Worm (Caenorhabditis elegans) whole organism, L1 larva: Measurements from ENCODE around the gene ssp-36.

Experiments used
- efl-3 ChIP-seq: fragments of 200-800 bp; sonication (Bioruptor generic); optimal IDR thresholded peaks from 2 replicates; lab custom pipeline; 2018; ENCODE audit warnings: mild to moderate bottlenecking, missing genetic modification characterization, missing compliant biosample characterization
- elt-2 ChIP-seq: sonication (generic microtip); optimal IDR thresholded peaks from 2 replicates; lab custom pipeline; 2016; ENCODE audit warnings: missing genetic modification characterization, mild to moderate bottlenecking, inconsistent platforms, missing compliant biosample characterization, missing genetic modification reagents
- elt-3 ChIP-seq, 6 experiments: fragments of 150-350 bp in 1 of 6; sonication (generic microtip); optimal IDR thresholded peaks; 2 replicates each; lab custom pipeline; 2017 to 2018; ENCODE audit warnings: missing biosample characterization in 6 of 6, missing genetic modification characterization in 6 of 6, inconsistent platforms in 1 of 6
- hlh-4 ChIP-seq: sonication (generic microtip); optimal IDR thresholded peaks from 2 replicates; lab custom pipeline; 2016; ENCODE audit warnings: mild to moderate bottlenecking, missing genetic modification characterization, missing compliant biosample characterization
- lir-3 ChIP-seq: sonication (generic microtip); optimal IDR thresholded peaks from 2 replicates; lab custom pipeline; 2016; ENCODE audit warnings: mild to moderate bottlenecking, missing genetic modification characterization, moderate library complexity, missing compliant biosample characterization; ENCODE audit not compliant: poor library complexity
- nhr-11 ChIP-seq: fragments of 150-350 bp; optimal IDR thresholded peaks from 2 replicates; lab custom pipeline; 2014; ENCODE audit warnings: missing biosample characterization, missing genetic modification characterization
- nhr-237 ChIP-seq: fragments of 150-350 bp; optimal IDR thresholded peaks from 2 replicates; lab custom pipeline; 2014; ENCODE audit warnings: missing biosample characterization, missing genetic modification characterization
- tbx-2 ChIP-seq: sonication (generic microtip); optimal IDR thresholded peaks from 2 replicates; lab custom pipeline; 2016; ENCODE audit warnings: missing genetic modification characterization, missing compliant biosample characterization

DNA sequence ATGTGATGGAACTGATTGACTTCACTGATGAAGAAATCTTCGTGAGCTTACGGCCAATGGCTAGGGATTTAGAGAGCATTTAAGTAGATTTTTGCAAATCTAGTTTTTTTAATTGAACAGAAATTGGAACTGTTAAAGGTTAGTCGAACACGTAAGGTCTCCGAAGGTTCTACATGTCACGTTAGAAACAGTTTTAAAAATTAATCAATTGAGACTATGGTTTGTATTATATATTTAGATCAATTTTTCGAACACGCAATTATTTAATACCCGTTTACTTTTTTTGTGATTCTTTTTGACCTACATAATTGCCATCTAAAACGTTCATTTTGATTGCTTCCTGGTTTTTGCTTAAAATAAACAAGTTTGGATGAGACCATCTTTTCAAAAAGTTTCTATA is 21.2 kb downstream of the ssp-36 start, which contains the start of gene C28D4.4:
- TF ChIP-seq hlh-4 (tag; lab: Kevin White, UChicago) (no peak), efl-3 (GFP tag; lab: Kevin White, UChicago) (no peak), nhr-237 (no peak), lir-3 (no peak), nhr-11 (tag; lab: Kevin White, UChicago) (no peak), elt-3 (tag; optimal IDR thresholded peaks at IDR 0.05; lab: Kevin White, UChicago) (no peak), elt-2 (tag; lab: Kevin White, UChicago) (no peak), tbx-2 (tag; lab: Kevin White, UChicago) (no peak)
